Fruit fly (Drosophila melanogaster) whole organism, adult: ENCODE measurements around the gene Gr36c.

Source experiments
- CG7045 ChIP-seq: fragments of 200-800 bp; sonication (Bioruptor generic); optimal IDR thresholded peaks from 2 replicates; lab custom pipeline; 2017; ENCODE audit warnings: missing biosample characterization, mild to moderate bottlenecking, missing genetic modification characterization
- CG7101 ChIP-seq: fragments of 200-800 bp; sonication (Bioruptor generic); optimal IDR thresholded peaks from 2 replicates; lab custom pipeline; 2018; ENCODE audit warnings: missing biosample characterization, mild to moderate bottlenecking, missing genetic modification characterization, moderate library complexity
- Crg-1 ChIP-seq: fragments of 200-800 bp; sonication (Bioruptor generic); optimal IDR thresholded peaks from 2 replicates; lab custom pipeline; 2016; ENCODE audit warnings: missing biosample characterization, missing genetic modification characterization
- bab1 ChIP-seq: fragments of 200-800 bp; sonication (Bioruptor generic); optimal IDR thresholded peaks from 3 replicates; lab custom pipeline; 2019; ENCODE audit warnings: missing biosample characterization, mild to moderate bottlenecking, missing genetic modification characterization, moderate library complexity
- ovo ChIP-seq: fragments of 200-800 bp; sonication (Bioruptor generic); optimal IDR thresholded peaks from 2 replicates; lab custom pipeline; 2016; ENCODE audit warnings: missing biosample characterization, missing genetic modification characterization
- toe ChIP-seq: fragments of 200-800 bp; sonication (Bioruptor generic); optimal IDR thresholded peaks from 2 replicates; lab custom pipeline; 2016; ENCODE audit warnings: missing biosample characterization, missing genetic modification characterization

dm6 chr2L:17176318-17176717 lies 3.8 kb upstream of the Gr36c start, which contains the start of gene Gr36a:
- TF ChIP-seq CG7101 (no peak), toe (GFP tag; lab: Kevin White, UChicago) (no peak), ovo (GFP tag; lab: Kevin White, UChicago) (no peak), bab1 (GFP tag; lab: Kevin White, UChicago) (no peak), Crg-1 (no peak), CG7045 (GFP tag; lab: Kevin White, UChicago) (no peak)
